Fruit fly (Drosophila melanogaster): ENCODE data around the gene CG32579.

The CG32579 gene

DNA sequence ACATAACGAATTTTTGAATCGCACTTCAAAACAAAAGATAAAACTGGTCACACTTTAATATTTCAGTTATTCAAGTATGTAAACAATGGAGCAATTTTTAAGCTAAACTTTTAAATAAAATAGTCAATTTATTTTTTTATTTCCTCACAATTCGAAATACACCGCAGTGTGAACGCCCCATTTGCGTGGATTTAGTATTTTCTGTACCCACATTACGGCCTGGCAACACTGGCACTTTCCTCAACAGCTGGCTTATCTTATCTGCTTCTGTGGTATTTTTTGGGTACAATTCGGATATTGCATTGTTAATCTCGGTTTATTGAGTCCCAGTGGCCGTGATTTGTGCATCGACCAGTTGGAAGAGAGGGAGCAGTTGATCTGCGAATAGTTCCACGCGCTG lies 27.0 kb downstream of the CG32579 start, which contains the start of gene sl (continued):
- TF ChIP-seq CG15269 (tag; optimal IDR thresholded peaks at IDR 0.05) = no peak
- no peak for TF ChIP-seq Dip3 (GFP tag; optimal IDR thresholded peaks at IDR 0.05)
- TF ChIP-seq CG30020 (tag; optimal IDR thresholded peaks at IDR 0.05) = peak; percentile 94
- 0 out of 2 replicates have a peak, but pooled peaks have one; percentile 36 for TF ChIP-seq Bgb (GFP tag; IDR thresholded peaks at IDR 0.05; ENCODE audit: partially characterized antibody)
- peak; percentile 78 for TF ChIP-seq GATAe (GFP tag; conservative IDR thresholded peaks at IDR 0.05)
- peak; percentile 38 for TF ChIP-seq amos (GFP tag; IDR thresholded peaks at IDR 0.05; ENCODE audit: partially characterized antibody)
- TF ChIP-seq CG8290 (GFP tag; optimal IDR thresholded peaks at IDR 0.05) = peak; percentile 4
- no peak for TF ChIP-seq CG8290 (tag; optimal IDR thresholded peaks at IDR 0.05)
- peak; percentile 44 for TF ChIP-seq CG17829 (tag; optimal IDR thresholded peaks at IDR 0.05)
- TF ChIP-seq CG7357 (GFP tag; IDR thresholded peaks at IDR 0.05) = peak; percentile 92
- TF ChIP-seq shn (GFP tag; optimal IDR thresholded peaks at IDR 0.05) = no peak
- TF ChIP-seq CG12769 (tag; optimal IDR thresholded peaks at IDR 0.05) = no peak
- no peak for TF ChIP-seq NC2α (GFP tag; optimal IDR thresholded peaks at IDR 0.05)
- no peak for TF ChIP-seq CkIIα-i1 (GFP tag; IDR thresholded peaks at IDR 0.05)
- no peak for TF ChIP-seq tap (tag; optimal IDR thresholded peaks at IDR 0.05)
- peak; percentile 36 for TF ChIP-seq HmgZ (tag; optimal IDR thresholded peaks at IDR 0.05)
- TF ChIP-seq sens (GFP tag) = peak; percentile 85
- TF ChIP-seq sqz (GFP tag; optimal IDR thresholded peaks at IDR 0.05) = no peak
- TF ChIP-seq CG14710 (tag; optimal IDR thresholded peaks at IDR 0.05) = peak; percentile 46
- TF ChIP-seq HmgD (GFP tag; optimal IDR thresholded peaks at IDR 0.05) = no peak
- peak; percentile 29; the same call in 1 of the 2 replicates for TF ChIP-seq Ptx1 (GFP tag; IDR thresholded peaks at IDR 0.05)
- TF ChIP-seq Xbp1 (GFP tag; optimal IDR thresholded peaks at IDR 0.05) = peak; percentile 23
- no peak for TF ChIP-seq slou (GFP tag; optimal IDR thresholded peaks at IDR 0.05)
- no peak for TF ChIP-seq br (optimal IDR thresholded peaks at IDR 0.05)
- TF ChIP-seq ase (GFP tag; IDR thresholded peaks at IDR 0.05) = no peak
- TF ChIP-seq gfzf (GFP tag; optimal IDR thresholded peaks at IDR 0.05) = peak; percentile 66
- TF ChIP-seq bab2 (GFP tag; optimal IDR thresholded peaks at IDR 0.05) = peak; percentile 41
- peak; percentile 37 for TF ChIP-seq mam (GFP tag; optimal IDR thresholded peaks at IDR 0.05)
- peak; percentile 93 for TF ChIP-seq CG17802 (tag; optimal IDR thresholded peaks at IDR 0.05)
- TF ChIP-seq CG12219 (GFP tag; optimal IDR thresholded peaks at IDR 0.05) = no peak
- peak; percentile 69 for TF ChIP-seq CG15514 (GFP tag; optimal IDR thresholded peaks at IDR 0.05)
- TF ChIP-seq Hey (tag; optimal IDR thresholded peaks at IDR 0.05) = no peak
- TF ChIP-seq lab (GFP tag; optimal IDR thresholded peaks at IDR 0.05) = no peak
- TF ChIP-seq CG18619 (GFP tag; optimal IDR thresholded peaks at IDR 0.05) = no peak
- TF ChIP-seq HLH54F (GFP tag; optimal IDR thresholded peaks at IDR 0.05) = no peak
- peak; percentile 56 for TF ChIP-seq pzg (GFP tag; optimal IDR thresholded peaks at IDR 0.05)
- no peak for TF ChIP-seq zf30C (GFP tag; optimal IDR thresholded peaks at IDR 0.05)
- peak; percentile 32 for TF ChIP-seq Camta (GFP tag; optimal IDR thresholded peaks at IDR 0.05)
- TF ChIP-seq her (GFP tag; optimal IDR thresholded peaks at IDR 0.05) = no peak
- TF ChIP-seq ssp (GFP tag; IDR thresholded peaks at IDR 0.05) = peak; percentile 95
- TF ChIP-seq CG17328 (GFP tag; IDR thresholded peaks at IDR 0.05) = 0 out of 2 replicates have a peak, but pooled peaks have one; percentile 19
- TF ChIP-seq z (GFP tag; IDR thresholded peaks at IDR 0.05) = no peak
- no peak for TF ChIP-seq CG2712 (tag; optimal IDR thresholded peaks at IDR 0.05)
- no peak for TF ChIP-seq Doc3 (GFP tag; IDR thresholded peaks at IDR 0.05; ENCODE audit: partially characterized antibody)
- no peak for TF ChIP-seq C15 (GFP tag; IDR thresholded peaks at IDR 0.05)
- no peak for TF ChIP-seq CG6272 (GFP tag; IDR thresholded peaks at IDR 0.05)
- TF ChIP-seq CG9797 (GFP tag; optimal IDR thresholded peaks at IDR 0.05) = peak; percentile 71
- TF ChIP-seq Eip74EF (GFP tag; optimal IDR thresholded peaks at IDR 0.05) = peak in 1 of 2 experiments; percentile 59
- peak; percentile 18 for TF ChIP-seq Dad (GFP tag; optimal IDR thresholded peaks at IDR 0.05)
- no peak for TF ChIP-seq CG5953 (GFP tag; IDR thresholded peaks at IDR 0.05)
- peak; percentile 66 for TF ChIP-seq CG13287 (GFP tag; IDR thresholded peaks at IDR 0.05; ENCODE audit: partially characterized antibody)
- peak in 1 of 2 experiments; percentile 71 for TF ChIP-seq Pdp1 (GFP tag; optimal IDR thresholded peaks at IDR 0.05)
